Fruit fly (Drosophila melanogaster) whole organism, embryonic: ENCODE data around the gene Est-Q.

Experiments used
- Abd-B ChIP-seq: fragments of 200-800 bp; sonication (Bioruptor generic); optimal IDR thresholded peaks from 2 replicates; lab custom pipeline; 2018; ENCODE audit warnings: missing biosample characterization, mild to moderate bottlenecking, missing genetic modification characterization, moderate library complexity
- CG11696 ChIP-seq: fragments of 200-800 bp; sonication (Bioruptor generic); IDR thresholded peaks from 2 replicates; pipeline ENCODE4 v1.3.6; 2022; ENCODE audit warnings: missing biosample characterization, missing genetic modification characterization
- CG12744 ChIP-seq: fragments of 200-800 bp; sonication (Bioruptor generic); optimal IDR thresholded peaks from 2 replicates; lab custom pipeline; 2016; ENCODE audit warnings: missing biosample characterization, missing genetic modification characterization
- CG13624 ChIP-seq: fragments of 200-800 bp; sonication (Bioruptor generic); optimal IDR thresholded peaks from 2 replicates; lab custom pipeline; 2016; ENCODE audit warnings: missing biosample characterization, missing genetic modification characterization
- CG13775 ChIP-seq: fragments of 200-800 bp; sonication (Bioruptor generic); optimal IDR thresholded peaks from 3 replicates; lab custom pipeline; 2017; ENCODE audit warnings: missing biosample characterization, mild to moderate bottlenecking, missing genetic modification characterization
- CG15073 ChIP-seq: fragments of 200-800 bp; sonication (Bioruptor generic); optimal IDR thresholded peaks from 2 replicates; lab custom pipeline; 2016; ENCODE audit warnings: missing biosample characterization, missing genetic modification characterization
- CG16779 ChIP-seq: fragments of 200-800 bp; sonication (Bioruptor generic); IDR thresholded peaks from 2 replicates; pipeline ENCODE4 v1.3.6; 2022; ENCODE audit warnings: missing biosample characterization, missing genetic modification characterization
- CG16813 ChIP-seq: fragments of 200-800 bp; sonication (Bioruptor generic); IDR thresholded peaks from 3 replicates; pipeline ENCODE4 v1.3.6; 2022; ENCODE audit warnings: missing biosample characterization, missing genetic modification characterization; ENCODE audit not compliant: partially characterized antibody
- CG17612 ChIP-seq: fragments of 200-800 bp; sonication (Bioruptor generic); IDR thresholded peaks from 2 replicates; pipeline ENCODE4 v1.3.6; 2022; ENCODE audit warnings: missing biosample characterization, missing genetic modification characterization
- CG17912 ChIP-seq: fragments of 200-800 bp; sonication (Bioruptor generic); optimal IDR thresholded peaks from 2 replicates; lab custom pipeline; 2018; ENCODE audit warnings: missing biosample characterization, mild to moderate bottlenecking, missing genetic modification characterization
- CG18262 ChIP-seq: fragments of 200-800 bp; optimal IDR thresholded peaks from 3 replicates; lab custom pipeline; 2019; ENCODE audit warnings: missing biosample characterization, mild to moderate bottlenecking, missing genetic modification characterization, moderate library complexity
- CG18619 ChIP-seq: fragments of 200-800 bp; sonication (Bioruptor generic); optimal IDR thresholded peaks from 3 replicates; lab custom pipeline; 2017; ENCODE audit warnings: missing biosample characterization, mild to moderate bottlenecking, missing genetic modification characterization
- CG30020 ChIP-seq: fragments of 200-800 bp; optimal IDR thresholded peaks from 2 replicates; lab custom pipeline; 2019; ENCODE audit warnings: missing biosample characterization, mild to moderate bottlenecking, missing genetic modification characterization, moderate library complexity
- CG31224 ChIP-seq: fragments of 200-800 bp; sonication (Bioruptor generic); IDR thresholded peaks from 2 replicates; pipeline ENCODE4 v1.3.6; 2022; ENCODE audit warnings: missing biosample characterization, missing genetic modification characterization
- CG43689 ChIP-seq: fragments of 200-800 bp; sonication (Bioruptor generic); IDR thresholded peaks from 2 replicates; pipeline ENCODE4 v1.3.6; 2022; ENCODE audit warnings: missing biosample characterization, missing genetic modification characterization
- CG4424 ChIP-seq: fragments of 200-800 bp; sonication (Bioruptor generic); optimal IDR thresholded peaks from 3 replicates; lab custom pipeline; 2016; ENCODE audit warnings: missing biosample characterization, missing genetic modification characterization
- CG7556 ChIP-seq: fragments of 200-800 bp; sonication (Bioruptor generic); optimal IDR thresholded peaks from 2 replicates; lab custom pipeline; 2017; ENCODE audit warnings: missing biosample characterization, mild to moderate bottlenecking, missing genetic modification characterization
- CG7786 ChIP-seq: fragments of 200-800 bp; sonication (Bioruptor generic); optimal IDR thresholded peaks from 2 replicates; lab custom pipeline; 2016; ENCODE audit warnings: missing biosample characterization, missing genetic modification characterization
- CG8281 ChIP-seq: fragments of 200-800 bp; sonication (Bioruptor generic); optimal IDR thresholded peaks from 2 replicates; lab custom pipeline; 2018; ENCODE audit warnings: missing biosample characterization, mild to moderate bottlenecking, missing genetic modification characterization, moderate library complexity
- Gug ChIP-seq: fragments of 200-800 bp; sonication (Bioruptor generic); IDR thresholded peaks from 4 replicates; pipeline ENCODE4 v1.3.6; 2022; ENCODE audit warnings: missing biosample characterization, missing genetic modification characterization
- Hr39 ChIP-seq: fragments of >200 bp; optimal IDR thresholded peaks from 2 replicates; lab custom pipeline; 2017
- Jarid2 ChIP-seq: fragments of 200-800 bp; sonication (Bioruptor generic); optimal IDR thresholded peaks from 3 replicates; lab custom pipeline; 2017; ENCODE audit warnings: mild to moderate bottlenecking, missing biosample characterization, missing genetic modification reagents, missing genetic modification characterization
- NfI ChIP-seq: fragments of 200-800 bp; sonication (Bioruptor generic); optimal IDR thresholded peaks from 3 replicates; lab custom pipeline; 2018; ENCODE audit warnings: missing biosample characterization, mild to moderate bottlenecking, missing genetic modification characterization, moderate library complexity
- Optix ChIP-seq: fragments of 200-800 bp; sonication (Bioruptor generic); IDR thresholded peaks from 3 replicates; pipeline ENCODE4 v1.3.6; 2022; ENCODE audit warnings: missing biosample characterization, missing genetic modification characterization
- amos ChIP-seq: fragments of 200-800 bp; sonication (Bioruptor generic); IDR thresholded peaks from 2 replicates; pipeline ENCODE4 v1.3.6; 2022; ENCODE audit warnings: missing biosample characterization, missing genetic modification characterization; ENCODE audit not compliant: partially characterized antibody
- ase ChIP-seq: fragments of 200-800 bp; sonication (Bioruptor generic); IDR thresholded peaks from 3 replicates; pipeline ENCODE4 v1.3.6; 2022; ENCODE audit warnings: missing biosample characterization, missing genetic modification characterization
- ash1 ChIP-seq: fragments of 200-800 bp; sonication (Bioruptor generic); optimal IDR thresholded peaks from 2 replicates; lab custom pipeline; 2018; ENCODE audit warnings: missing biosample characterization, mild to moderate bottlenecking, missing genetic modification characterization
- ato ChIP-seq: fragments of 200-800 bp; sonication (Bioruptor generic); IDR thresholded peaks from 2 replicates; pipeline ENCODE4 v1.3.6; 2022; ENCODE audit warnings: missing biosample characterization, missing genetic modification characterization; ENCODE audit not compliant: partially characterized antibody
- bowl ChIP-seq: fragments of 200-800 bp; sonication (Bioruptor generic); IDR thresholded peaks from 2 replicates; pipeline ENCODE4 v1.3.6; 2022; ENCODE audit warnings: missing biosample characterization, missing genetic modification characterization
- danr ChIP-seq: fragments of 200-800 bp; sonication (Bioruptor generic); IDR thresholded peaks from 2 replicates; pipeline ENCODE4 v1.3.6; 2022; ENCODE audit warnings: missing biosample characterization, missing genetic modification characterization
- eve ChIP-seq, 2 experiments: fragments of >200 bp; optimal IDR thresholded peaks; 2 replicates each; lab custom pipeline; 2017; ENCODE audit warnings: missing biosample characterization in 2 of 2, missing genetic modification characterization in 2 of 2
- gcm ChIP-seq: fragments of 200-800 bp; sonication (Bioruptor generic); optimal IDR thresholded peaks from 2 replicates; lab custom pipeline; 2019; ENCODE audit warnings: missing biosample characterization, mild to moderate bottlenecking, missing genetic modification characterization, moderate library complexity
- gem ChIP-seq: fragments of 200-800 bp; sonication (Bioruptor generic); optimal IDR thresholded peaks from 2 replicates; lab custom pipeline; 2019; ENCODE audit warnings: missing biosample characterization, mild to moderate bottlenecking, missing genetic modification characterization, moderate library complexity
- gfzf ChIP-seq: fragments of 200-800 bp; sonication (Bioruptor generic); optimal IDR thresholded peaks from 2 replicates; lab custom pipeline; 2016; ENCODE audit warnings: missing biosample characterization, mild to moderate bottlenecking, missing genetic modification characterization, moderate library complexity
- hbn ChIP-seq: fragments of 200-800 bp; sonication (Bioruptor generic); IDR thresholded peaks from 2 replicates; pipeline ENCODE4 v1.3.6; 2022; ENCODE audit warnings: missing biosample characterization, missing genetic modification characterization; ENCODE audit not compliant: partially characterized antibody
- inv ChIP-seq: fragments of 200-800 bp; sonication (Bioruptor generic); IDR thresholded peaks from 2 replicates; pipeline ENCODE4 v1.3.6; 2022; ENCODE audit warnings: missing biosample characterization, missing genetic modification characterization; ENCODE audit not compliant: partially characterized antibody
- mirr ChIP-seq: fragments of 200-800 bp; sonication (Bioruptor generic); optimal IDR thresholded peaks from 3 replicates; lab custom pipeline; 2018; ENCODE audit warnings: missing biosample characterization, mild to moderate bottlenecking, missing genetic modification characterization
- nmo ChIP-seq: fragments of 200-800 bp; sonication (Bioruptor generic); optimal IDR thresholded peaks from 2 replicates; lab custom pipeline; 2018; ENCODE audit warnings: missing biosample characterization, mild to moderate bottlenecking, missing genetic modification characterization, moderate library complexity
- oc ChIP-seq: fragments of 200-800 bp; sonication (Bioruptor generic); optimal IDR thresholded peaks from 2 replicates; lab custom pipeline; 2018; ENCODE audit warnings: missing biosample characterization, mild to moderate bottlenecking, missing genetic modification characterization, moderate library complexity
- odd ChIP-seq: fragments of 200-800 bp; sonication (Bioruptor generic); optimal IDR thresholded peaks from 2 replicates; lab custom pipeline; 2017; ENCODE audit warnings: missing biosample characterization, mild to moderate bottlenecking, missing genetic modification characterization
- org-1 ChIP-seq: fragments of 200-800 bp; sonication (Bioruptor generic); optimal IDR thresholded peaks from 2 replicates; lab custom pipeline; 2017; ENCODE audit warnings: missing biosample characterization, missing genetic modification characterization
- p53 ChIP-seq: fragments of 200-800 bp; sonication (Bioruptor generic); optimal IDR thresholded peaks from 2 replicates; lab custom pipeline; 2016; ENCODE audit warnings: missing biosample characterization, missing genetic modification characterization
- pan ChIP-seq, 4 experiments: fragments of >200 bp in 3 of 4; fragments of 200-800 bp in 1 of 4; sonication (Bioruptor generic) in 1 of 4; optimal IDR thresholded peaks in 3 of 4; IDR thresholded peaks in 1 of 4; 2 replicates each; pipeline versions ENCODE4 v1.3.6 to Lab custom; 2017 to 2022; ENCODE audit warnings: missing biosample characterization in 2 of 4, missing genetic modification characterization in 2 of 4, mixed read lengths in 1 of 4
- peb ChIP-seq: fragments of 200-800 bp; sonication (Bioruptor generic); IDR thresholded peaks from 2 replicates; pipeline ENCODE4 v1.3.6; 2022; ENCODE audit warnings: missing biosample characterization, missing genetic modification characterization
- psq ChIP-seq: fragments of 200-800 bp; sonication (Bioruptor generic); optimal IDR thresholded peaks from 2 replicates; lab custom pipeline; 2017; ENCODE audit warnings: missing biosample characterization, missing genetic modification characterization
- row ChIP-seq: fragments of 200-800 bp; sonication (Bioruptor generic); IDR thresholded peaks from 3 replicates; pipeline ENCODE4 v1.3.6; 2022; ENCODE audit warnings: missing biosample characterization, missing genetic modification characterization
- sim ChIP-seq: fragments of 200-800 bp; sonication (Bioruptor generic); IDR thresholded peaks from 2 replicates; pipeline ENCODE4 v1.3.6; 2022; ENCODE audit warnings: missing biosample characterization, missing genetic modification characterization
- slp2 ChIP-seq: fragments of 200-800 bp; sonication (Bioruptor generic); optimal IDR thresholded peaks from 2 replicates; lab custom pipeline; 2016; ENCODE audit warnings: missing biosample characterization, missing genetic modification characterization
- trem ChIP-seq: fragments of 200-800 bp; optimal IDR thresholded peaks from 3 replicates; lab custom pipeline; 2019; ENCODE audit warnings: missing biosample characterization, mild to moderate bottlenecking, missing genetic modification characterization, moderate library complexity
- zen2 ChIP-seq: fragments of 200-800 bp; sonication (Bioruptor generic); IDR thresholded peaks from 3 replicates; pipeline ENCODE4 v1.3.6; 2022; ENCODE audit warnings: missing biosample characterization, missing genetic modification characterization; ENCODE audit not compliant: partially characterized antibody
- zfh1 ChIP-seq: fragments of 200-800 bp; sonication (Bioruptor generic); IDR thresholded peaks from 3 replicates; pipeline ENCODE4 v1.3.6; 2022; ENCODE audit warnings: missing biosample characterization, missing genetic modification characterization

Est-Q gene

dm6 chr3L:21479636-21480035 lies 21.6 kb upstream of the Est-Q start (continued):
- TF ChIP-seq ato (no peak), CG18262 (tag; lab: Kevin White, UChicago) (peak; percentile 19), danr (GFP tag; lab: Robert Waterston, UW) (no peak), pan (optimal IDR thresholded peaks at IDR 0.05; lab: Kevin White, UChicago) (no peak), pan (GFP tag; optimal IDR thresholded peaks at IDR 0.05 in 1 of 2, IDR thresholded peaks at IDR 0.05 in 1 of 2) (peak in 1 of 2 experiments; percentile 48), sim (GFP tag; lab: Robert Waterston, UW) (0 out of 2 replicates have a peak, but pooled peaks have one; percentile 14), row (GFP tag; lab: Robert Waterston, UW) (no peak), inv (GFP tag; lab: Robert Waterston, UW) (no peak), Optix (peak; percentile 31; the same call in 1 of the 3 replicates), slp2 (GFP tag; lab: Kevin White, UChicago) (no peak), NfI (GFP tag; lab: Kevin White, UChicago) (peak; percentile 64), CG15073 (GFP tag; lab: Kevin White, UChicago) (no peak), gem (tag; lab: Kevin White, UChicago) (no peak), Abd-B (GFP tag; lab: Kevin White, UChicago) (no peak), mirr (no peak), Jarid2 (peak; percentile 79), CG30020 (tag; lab: Kevin White, UChicago) (no peak), CG16779 (GFP tag; lab: Robert Waterston, UW) (no peak), CG17912 (GFP tag; lab: Kevin White, UChicago) (peak; percentile 26), odd (GFP tag; lab: Kevin White, UChicago) (peak; percentile 55), CG13624 (GFP tag; lab: Kevin White, UChicago) (no peak), psq (GFP tag; lab: Kevin White, UChicago) (no peak), nmo (GFP tag; lab: Kevin White, UChicago) (peak; percentile 33), CG7556 (GFP tag; lab: Kevin White, UChicago) (no peak), zfh1 (GFP tag; lab: Robert Waterston, UW) (peak; percentile 62; the same call in 1 of the 3 replicates), CG12744 (GFP tag; lab: Kevin White, UChicago) (no peak), org-1 (GFP tag; lab: Kevin White, UChicago) (no peak), ase (GFP tag; lab: Robert Waterston, UW) (no peak), CG8281 (no peak), ash1 (no peak), eve (GFP tag; optimal IDR thresholded peaks at IDR 0.05; lab: Kevin White, UChicago) (no peak), amos (no peak), gcm (GFP tag; lab: Kevin White, UChicago) (peak; percentile 79), zen2 (GFP tag; lab: Robert Waterston, UW) (no peak), p53 (GFP tag; lab: Kevin White, UChicago) (no peak), Gug (GFP tag; lab: Robert Waterston, UW) (no peak), hbn (GFP tag; lab: Robert Waterston, UW) (no peak), Hr39 (lab: Kevin White, UChicago) (no peak), CG18619 (no peak), bowl (GFP tag; lab: Robert Waterston, UW) (no peak), CG31224 (GFP tag; lab: Robert Waterston, UW) (no peak), gfzf (GFP tag; lab: Kevin White, UChicago) (no peak), CG7786 (GFP tag; lab: Kevin White, UChicago) (no peak), CG17612 (GFP tag; lab: Robert Waterston, UW) (no peak), CG11696 (no peak), trem (tag; lab: Kevin White, UChicago) (no peak), CG43689 (GFP tag; lab: Robert Waterston, UW) (no peak), peb (GFP tag; lab: Robert Waterston, UW) (peak; percentile 16; the same call in 1 of the 2 replicates), oc (tag; lab: Kevin White, UChicago) (peak; percentile 55), CG13775 (GFP tag; lab: Kevin White, UChicago) (peak; percentile 13), CG4424 (GFP tag; lab: Kevin White, UChicago) (peak; percentile 18), CG16813 (GFP tag; lab: Robert Waterston, UW) (no peak)
